Worm (Caenorhabditis elegans) whole organism, young adult: ENCODE data around the gene ZK121.2.
A peak's percentile ranks its signal among the peaks of the same experiment; 100 is the strongest.

Experiments used
- C06A6.2 ChIP-seq: fragments of 200-800 bp; sonication (Bioruptor generic); conservative IDR thresholded peaks from 2 replicates; pipeline ENCODE4 v1.3.6; 2022; ENCODE audit warnings: missing genetic modification characterization, missing compliant biosample characterization
- D2030.7 ChIP-seq: fragments of 200-800 bp; sonication (Bioruptor generic); IDR thresholded peaks from 2 replicates; pipeline ENCODE4 v1.3.6; 2022; ENCODE audit warnings: missing genetic modification reagents, missing genetic modification characterization, missing compliant biosample characterization
- F22D6.2 ChIP-seq: sonication (generic microtip); optimal IDR thresholded peaks from 2 replicates; lab custom pipeline; 2016; ENCODE audit warnings: mild to moderate bottlenecking, missing genetic modification characterization, missing compliant biosample characterization
- F33H1.4 ChIP-seq: fragments of 200-800 bp; sonication (Bioruptor generic); IDR thresholded peaks from 2 replicates; pipeline ENCODE4 v1.3.6; 2022; ENCODE audit warnings: missing genetic modification reagents, missing genetic modification characterization, missing compliant biosample characterization
- F39B2.1 ChIP-seq: fragments of 200-800 bp; sonication (Bioruptor generic); IDR thresholded peaks from 2 replicates; pipeline ENCODE4 v1.3.6; 2022; ENCODE audit warnings: missing genetic modification reagents, missing genetic modification characterization, missing compliant biosample characterization
- F49E8.2 ChIP-seq: sonication (generic microtip); optimal IDR thresholded peaks from 3 replicates; lab custom pipeline; 2017; ENCODE audit warnings: missing genetic modification characterization, mild to moderate bottlenecking, missing compliant biosample characterization, antibody characterized with exemption, moderate library complexity; ENCODE audit not compliant: insufficient read depth
- F57C9.4 ChIP-seq: sonication (generic microtip); optimal IDR thresholded peaks from 2 replicates; lab custom pipeline; 2017; ENCODE audit warnings: mild to moderate bottlenecking, missing genetic modification characterization, missing compliant biosample characterization
- Y56A3A.18 ChIP-seq: fragments of 200-800 bp; sonication (Bioruptor generic); IDR thresholded peaks from 2 replicates; pipeline ENCODE4 v1.3.6; 2022; ENCODE audit warnings: missing genetic modification reagents, missing genetic modification characterization, missing compliant biosample characterization
- Y67H2A.10 ChIP-seq: fragments of 200-800 bp; sonication (Bioruptor generic); conservative IDR thresholded peaks from 2 replicates; pipeline ENCODE4 v1.3.6; 2022; ENCODE audit warnings: missing genetic modification reagents, missing genetic modification characterization, missing compliant biosample characterization
- Y79H2A.3 ChIP-seq: fragments of 200-800 bp; sonication (Bioruptor generic); conservative IDR thresholded peaks from 2 replicates; pipeline ENCODE4 v1.3.6; 2022; ENCODE audit warnings: missing genetic modification reagents, missing genetic modification characterization, missing compliant biosample characterization
- Y95B8A.8 ChIP-seq: fragments of 200-800 bp; sonication (Bioruptor generic); IDR thresholded peaks from 2 replicates; pipeline ENCODE4 v1.3.6; 2022; ENCODE audit warnings: missing genetic modification reagents, missing genetic modification characterization, missing compliant biosample characterization
- akir-1 ChIP-seq: fragments of 200-800 bp; sonication (Bioruptor generic); optimal IDR thresholded peaks from 2 replicates; lab custom pipeline; 2018; ENCODE audit warnings: mild to moderate bottlenecking, missing genetic modification characterization, moderate library complexity, missing compliant biosample characterization
- aptf-3 ChIP-seq: fragments of 200-800 bp; sonication (Bioruptor generic); IDR thresholded peaks from 2 replicates; pipeline ENCODE4 v1.3.6; 2022; ENCODE audit warnings: missing genetic modification characterization, missing compliant biosample characterization
- attf-5 ChIP-seq: fragments of 200-800 bp; sonication (Bioruptor generic); optimal IDR thresholded peaks from 2 replicates; lab custom pipeline; 2018; ENCODE audit warnings: mild to moderate bottlenecking, missing genetic modification characterization, missing compliant biosample characterization
- bed-1 ChIP-seq: fragments of 200-800 bp; sonication (Bioruptor generic); IDR thresholded peaks from 2 replicates; pipeline ENCODE4 v1.3.6; 2022; ENCODE audit warnings: missing genetic modification reagents, missing genetic modification characterization, missing compliant biosample characterization
- ccch-3 ChIP-seq: fragments of 200-800 bp; sonication (Bioruptor generic); optimal IDR thresholded peaks from 2 replicates; lab custom pipeline; 2018; ENCODE audit warnings: mild to moderate bottlenecking, missing genetic modification characterization, missing compliant biosample characterization
- cebp-1 ChIP-seq, 2 experiments: fragments of 200-800 bp in 1 of 2; sonication (Bioruptor generic) in 1 of 2; sonication (generic microtip) in 1 of 2; IDR thresholded peaks in 1 of 2; optimal IDR thresholded peaks in 1 of 2; 2 replicates each; pipeline versions ENCODE4 v1.3.6 to Lab custom; 2017 to 2022; ENCODE audit warnings: missing compliant biosample characterization in 2 of 2, missing genetic modification characterization in 2 of 2, mild to moderate bottlenecking in 1 of 2, missing genetic modification reagents in 1 of 2, moderate library complexity in 1 of 2
- cebp-2 ChIP-seq: fragments of 200-800 bp; sonication (Bioruptor generic); IDR thresholded peaks from 2 replicates; pipeline ENCODE4 v1.3.6; 2022; ENCODE audit warnings: missing genetic modification characterization, missing compliant biosample characterization
- ceh-40 ChIP-seq: fragments of 200-800 bp; sonication (Bioruptor generic); IDR thresholded peaks from 2 replicates; pipeline ENCODE4 v1.3.6; 2022; ENCODE audit warnings: missing genetic modification characterization, missing compliant biosample characterization
- ceh-58 ChIP-seq: fragments of 200-800 bp; sonication (Bioruptor generic); IDR thresholded peaks from 2 replicates; pipeline ENCODE4 v1.3.6; 2022; ENCODE audit warnings: missing genetic modification characterization, missing compliant biosample characterization
- ceh-79 ChIP-seq: sonication (generic microtip); optimal IDR thresholded peaks from 2 replicates; lab custom pipeline; 2017; ENCODE audit warnings: mild to moderate bottlenecking, missing genetic modification characterization, missing compliant biosample characterization
- ceh-91 ChIP-seq: fragments of 200-800 bp; sonication (Bioruptor generic); IDR thresholded peaks from 2 replicates; pipeline ENCODE4 v1.3.6; 2022; ENCODE audit warnings: missing genetic modification reagents, missing genetic modification characterization, missing compliant biosample characterization
- egl-18 ChIP-seq: fragments of 200-800 bp; sonication (Bioruptor generic); IDR thresholded peaks from 2 replicates; pipeline ENCODE4 v1.3.6; 2022; ENCODE audit warnings: missing genetic modification reagents, missing genetic modification characterization, missing compliant biosample characterization
- ekl-4 ChIP-seq: fragments of 200-800 bp; sonication (Bioruptor generic); IDR thresholded peaks from 2 replicates; pipeline ENCODE4 v1.3.6; 2022; ENCODE audit warnings: missing genetic modification reagents, missing genetic modification characterization, missing compliant biosample characterization
- him-1 ChIP-seq: sonication (generic microtip); optimal IDR thresholded peaks from 2 replicates; lab custom pipeline; 2016; ENCODE audit warnings: missing genotype, missing genetic modification reagents, missing genetic modification characterization, missing compliant biosample characterization
- hlh-12 ChIP-seq: sonication (generic microtip); optimal IDR thresholded peaks from 2 replicates; lab custom pipeline; 2016; ENCODE audit warnings: missing genetic modification characterization, missing compliant biosample characterization
- hlh-26 ChIP-seq: fragments of 200-800 bp; sonication (Bioruptor generic); conservative IDR thresholded peaks from 2 replicates; pipeline ENCODE4 v1.3.6; 2022; ENCODE audit warnings: missing genetic modification reagents, missing genetic modification characterization, missing compliant biosample characterization
- hmg-1.2 ChIP-seq: fragments of 200-800 bp; sonication (Bioruptor generic); IDR thresholded peaks from 2 replicates; pipeline ENCODE4 v1.3.6; 2022; ENCODE audit warnings: missing genetic modification reagents, missing genetic modification characterization, missing compliant biosample characterization
- hmg-20 ChIP-seq: fragments of 200-800 bp; sonication (Bioruptor generic); IDR thresholded peaks from 2 replicates; pipeline ENCODE4 v1.3.6; 2022; ENCODE audit warnings: missing genetic modification reagents, missing genetic modification characterization, missing compliant biosample characterization
- hrde-1 ChIP-seq: sonication (generic microtip); optimal IDR thresholded peaks from 2 replicates; lab custom pipeline; 2016; ENCODE audit warnings: missing genetic modification characterization, mild to moderate bottlenecking, missing compliant biosample characterization, moderate library complexity, missing genotype, missing genetic modification reagents, borderline replicate concordance
- hsf-1 ChIP-seq: fragments of 200-800 bp; sonication (Bioruptor generic); IDR thresholded peaks from 2 replicates; pipeline ENCODE4 v1.3.6; 2022; ENCODE audit warnings: missing genetic modification reagents, missing genetic modification characterization, missing compliant biosample characterization
- let-607 ChIP-seq, 2 experiments: fragments of 200-800 bp in 1 of 2; sonication (Bioruptor generic) in 1 of 2; sonication (generic microtip) in 1 of 2; optimal IDR thresholded peaks; 2 replicates each; lab custom pipeline; 2016 to 2018; ENCODE audit warnings: mild to moderate bottlenecking in 2 of 2, missing compliant biosample characterization in 2 of 2, missing genetic modification characterization in 2 of 2, moderate library complexity in 2 of 2, missing genotype in 1 of 2
- lin-26 ChIP-seq: fragments of 200-800 bp; sonication (Bioruptor generic); IDR thresholded peaks from 2 replicates; pipeline ENCODE4 v1.3.6; 2022; ENCODE audit warnings: missing genetic modification reagents, missing genetic modification characterization, missing compliant biosample characterization
- madf-6 ChIP-seq: fragments of 200-800 bp; sonication (Bioruptor generic); IDR thresholded peaks from 2 replicates; pipeline ENCODE4 v1.3.6; 2022; ENCODE audit warnings: missing genetic modification reagents, missing genetic modification characterization, missing compliant biosample characterization
- mxl-1 ChIP-seq: sonication (generic microtip); optimal IDR thresholded peaks from 2 replicates; lab custom pipeline; 2016; ENCODE audit warnings: missing genetic modification characterization, missing compliant biosample characterization
- nfya-1 ChIP-seq: sonication (generic microtip); optimal IDR thresholded peaks from 2 replicates; lab custom pipeline; 2017; ENCODE audit warnings: antibody characterized with exemption, missing compliant biosample characterization, missing genetic modification characterization, borderline replicate concordance; ENCODE audit not compliant: insufficient read depth
- nhr-80 ChIP-seq: sonication (generic microtip); optimal IDR thresholded peaks from 2 replicates; lab custom pipeline; 2016; ENCODE audit warnings: missing genetic modification characterization, missing compliant biosample characterization
- pbrm-1 ChIP-seq: fragments of 200-800 bp; sonication (Bioruptor generic); IDR thresholded peaks from 2 replicates; pipeline ENCODE4 v1.3.6; 2022; ENCODE audit warnings: missing genetic modification reagents, missing genetic modification characterization, missing compliant biosample characterization
- rcor-1 ChIP-seq: fragments of 200-800 bp; sonication (Bioruptor generic); IDR thresholded peaks from 2 replicates; pipeline ENCODE4 v1.3.6; 2022; ENCODE audit warnings: missing genetic modification reagents, missing genetic modification characterization, missing compliant biosample characterization
- repo-1 ChIP-seq: sonication (generic microtip); optimal IDR thresholded peaks from 2 replicates; lab custom pipeline; 2017; ENCODE audit warnings: mild to moderate bottlenecking, missing genetic modification characterization, missing compliant biosample characterization
- rpc-1 ChIP-seq, 2 experiments: fragments of 150-350 bp in 1 of 2; sonication (generic microtip) in 1 of 2; optimal IDR thresholded peaks; 2 replicates each; lab custom pipeline; 2014 to 2018; ENCODE audit warnings: missing biosample characterization in 1 of 2, missing genetic modification characterization in 1 of 2, missing genetic modification reagents in 1 of 2, missing genotype in 1 of 2
- sdz-38 ChIP-seq: sonication (generic microtip); optimal IDR thresholded peaks from 2 replicates; lab custom pipeline; 2016; ENCODE audit warnings: missing genotype, missing genetic modification characterization, missing compliant biosample characterization
- snpc-3.4 ChIP-seq: sonication (generic microtip); optimal IDR thresholded peaks from 2 replicates; lab custom pipeline; 2017; ENCODE audit warnings: missing genetic modification characterization, mild to moderate bottlenecking, missing compliant biosample characterization, antibody characterized with exemption, moderate library complexity, missing genotype, missing genetic modification reagents
- tbp1 ChIP-seq: fragments of 200-800 bp; sonication (Bioruptor generic); optimal IDR thresholded peaks from 2 replicates; lab custom pipeline; 2018; ENCODE audit warnings: mild to moderate bottlenecking, missing genetic modification characterization, missing compliant biosample characterization
- tlf-1 ChIP-seq: fragments of 200-800 bp; sonication (Bioruptor generic); optimal IDR thresholded peaks from 2 replicates; lab custom pipeline; 2018; ENCODE audit warnings: mild to moderate bottlenecking, missing genetic modification characterization, missing compliant biosample characterization
- ztf-18 ChIP-seq: sonication (generic microtip); optimal IDR thresholded peaks from 2 replicates; lab custom pipeline; 2016; ENCODE audit warnings: missing genotype, mild to moderate bottlenecking, missing genetic modification characterization, missing compliant biosample characterization
- ztf-6 ChIP-seq: fragments of 200-800 bp; sonication (Bioruptor generic); IDR thresholded peaks from 2 replicates; pipeline ENCODE4 v1.3.6; 2022; ENCODE audit warnings: missing genetic modification reagents, missing genetic modification characterization, missing compliant biosample characterization

Gene ZK121.2

ce11 chrIII:5305725-5306124 is 35.8 kb upstream of the ZK121.2 start (continued):
- TF ChIP-seq rcor-1 (GFP tag; lab: Robert Waterston, UW), result peak; percentile 70
- TF ChIP-seq Y79H2A.3 (GFP tag; lab: Robert Waterston, UW), result no peak
- no peak for TF ChIP-seq bed-1 (GFP tag; lab: Robert Waterston, UW)
- TF ChIP-seq F49E8.2 (tag; lab: Kevin White, UChicago), result peak; percentile 66
- peak; percentile 80 for TF ChIP-seq snpc-3.4 (tag; lab: Kevin White, UChicago)
- no peak for TF ChIP-seq F39B2.1 (GFP tag; lab: Robert Waterston, UW)
- no peak; the same call in 1 of the 2 replicates for TF ChIP-seq madf-6 (GFP tag; lab: Robert Waterston, UW)
- no peak for TF ChIP-seq akir-1 (GFP tag; lab: Kevin White, UChicago)
- TF ChIP-seq aptf-3 (GFP tag; lab: Robert Waterston, UW), result peak; percentile 83; the same call in 1 of the 2 replicates
- peak; percentile 98 for TF ChIP-seq lin-26 (GFP tag; lab: Robert Waterston, UW)
- peak; percentile 68 for TF ChIP-seq F33H1.4
- peak; percentile 91 for TF ChIP-seq ceh-79 (tag; lab: Kevin White, UChicago)
- peak; percentile 80; the same call in 1 of the 2 replicates for TF ChIP-seq Y95B8A.8 (GFP tag; lab: Robert Waterston, UW)
- TF ChIP-seq hlh-26 (GFP tag; lab: Robert Waterston, UW), result no peak
- TF ChIP-seq F57C9.4 (tag; lab: Kevin White, UChicago), result no peak
- TF ChIP-seq let-607 (tag; optimal IDR thresholded peaks at IDR 0.05; lab: Kevin White, UChicago), result peak in 1 of 2 experiments; percentile 58
- TF ChIP-seq hmg-1.2 (GFP tag; lab: Robert Waterston, UW), result peak; percentile 84
- TF ChIP-seq ztf-6, result peak; percentile 88
- no peak for TF ChIP-seq egl-18 (GFP tag; lab: Robert Waterston, UW)
- peak; percentile 80 for TF ChIP-seq ztf-18
- TF ChIP-seq ekl-4 (GFP tag; lab: Robert Waterston, UW), result no peak; the same call in 1 of the 2 replicates
- TF ChIP-seq him-1 (tag; lab: Kevin White, UChicago), result peak; percentile 85
- no peak for TF ChIP-seq C06A6.2 (GFP tag; lab: Robert Waterston, UW)
- peak; percentile 61 for TF ChIP-seq hlh-12 (tag; lab: Kevin White, UChicago)
- TF ChIP-seq ceh-91 (GFP tag; lab: Robert Waterston, UW), result peak; percentile 48; the same call in 1 of the 2 replicates
- peak; percentile 66; the same call in 1 of the 2 replicates for TF ChIP-seq cebp-1 (GFP tag; IDR thresholded peaks at IDR 0.05; lab: Robert Waterston, UW)
- peak; percentile 77 for TF ChIP-seq cebp-1 (tag; optimal IDR thresholded peaks at IDR 0.05; lab: Kevin White, UChicago)
- peak; percentile 30 for TF ChIP-seq nhr-80 (tag; lab: Kevin White, UChicago)
- no peak for TF ChIP-seq sdz-38 (tag; lab: Kevin White, UChicago)
- peak; percentile 91; the same call in 1 of the 2 replicates for TF ChIP-seq ceh-58
- TF ChIP-seq ccch-3 (GFP tag; lab: Kevin White, UChicago), result no peak
- peak; percentile 67 for TF ChIP-seq repo-1 (tag; lab: Kevin White, UChicago)
- TF ChIP-seq attf-5, result peak; percentile 75
- TF ChIP-seq F22D6.2 (tag; lab: Kevin White, UChicago), result peak; percentile 25
- TF ChIP-seq hrde-1 (tag; lab: Kevin White, UChicago), result peak; percentile 67
- peak; percentile 92 for TF ChIP-seq mxl-1
- TF ChIP-seq tbp1 (GFP tag; lab: Kevin White, UChicago), result peak; percentile 100
- peak; percentile 85 for TF ChIP-seq Y56A3A.18 (GFP tag; lab: Robert Waterston, UW)
- TF ChIP-seq hsf-1 (GFP tag; lab: Robert Waterston, UW), result no peak; the same call in 1 of the 2 replicates
- TF ChIP-seq rpc-1 (optimal IDR thresholded peaks at IDR 0.05; lab: Kevin White, UChicago), result peak; percentile 89
- TF ChIP-seq rpc-1 (tag; optimal IDR thresholded peaks at IDR 0.05; lab: Kevin White, UChicago), result peak; percentile 97
- peak; percentile 49 for TF ChIP-seq tlf-1 (GFP tag; lab: Kevin White, UChicago)
- TF ChIP-seq nfya-1 (tag; lab: Kevin White, UChicago), result no peak
- TF ChIP-seq hmg-20 (GFP tag; lab: Robert Waterston, UW), result peak; percentile 46; the same call in 1 of the 2 replicates
- TF ChIP-seq pbrm-1 (GFP tag; lab: Robert Waterston, UW), result peak; percentile 86
- peak; percentile 60; the same call in 1 of the 2 replicates for TF ChIP-seq Y67H2A.10
- TF ChIP-seq D2030.7 (GFP tag; lab: Robert Waterston, UW), result peak; percentile 81
- 0 out of 2 replicates have a peak, but pooled peaks have one; percentile 58 for TF ChIP-seq cebp-2 (GFP tag; lab: Robert Waterston, UW)
- peak; percentile 91 for TF ChIP-seq ceh-40 (GFP tag; lab: Robert Waterston, UW)
